Fruit fly (Drosophila melanogaster) whole organism, larva: ENCODE results near the gene ZAP3.

Experiments used
- noc ChIP-seq: fragments of 200-800 bp; sonication (Bioruptor generic); optimal IDR thresholded peaks from 3 replicates; lab custom pipeline; 2019; ENCODE audit warnings: missing biosample characterization, mild to moderate bottlenecking, missing genetic modification characterization, moderate library complexity

The ZAP3 gene

DNA sequence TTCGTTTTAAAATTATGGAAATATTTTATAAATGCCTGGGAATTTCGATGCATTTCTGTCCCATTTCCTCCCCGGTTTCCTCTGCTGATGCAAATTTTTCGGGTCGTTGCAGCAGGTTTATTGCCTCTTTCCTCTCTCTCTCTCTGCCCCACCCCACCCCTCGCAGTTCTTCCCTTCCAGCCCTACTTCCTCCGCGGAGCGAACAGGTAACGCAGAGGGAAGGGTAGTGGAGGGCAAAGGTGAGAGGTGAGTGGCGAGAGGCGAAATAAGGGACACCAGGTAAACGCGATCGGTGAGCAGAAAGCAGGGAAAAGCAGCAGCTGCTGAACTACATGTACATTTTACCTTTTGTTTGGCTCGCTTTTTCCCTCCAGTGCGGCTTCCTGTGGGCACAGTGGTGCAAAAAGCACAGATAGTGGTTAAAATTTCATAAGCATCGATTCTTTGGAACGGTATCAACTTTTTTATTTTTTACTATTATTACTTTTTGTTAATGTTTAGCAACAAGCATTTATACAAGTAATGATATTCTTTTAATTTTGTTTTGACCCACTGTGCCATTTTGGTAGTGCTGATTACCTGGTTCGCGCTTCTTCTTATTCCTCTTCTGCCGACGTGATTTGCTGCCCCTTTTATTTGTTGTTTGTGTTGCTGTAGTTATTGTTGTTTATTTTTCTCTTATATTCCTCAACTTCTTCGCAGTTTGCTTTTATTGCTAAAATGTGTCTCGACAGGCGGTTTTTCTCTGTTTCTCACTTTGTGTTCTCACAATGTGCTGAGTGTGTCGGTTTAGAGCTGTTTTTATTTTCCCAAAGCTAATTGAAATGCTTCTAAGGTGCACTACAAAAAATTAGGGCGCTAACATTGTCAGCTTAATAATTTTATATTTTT is 6.0 kb upstream of the ZAP3 start:
- TF ChIP-seq noc (tag; lab: Kevin White, UChicago), result peak; percentile 31

DNA sequence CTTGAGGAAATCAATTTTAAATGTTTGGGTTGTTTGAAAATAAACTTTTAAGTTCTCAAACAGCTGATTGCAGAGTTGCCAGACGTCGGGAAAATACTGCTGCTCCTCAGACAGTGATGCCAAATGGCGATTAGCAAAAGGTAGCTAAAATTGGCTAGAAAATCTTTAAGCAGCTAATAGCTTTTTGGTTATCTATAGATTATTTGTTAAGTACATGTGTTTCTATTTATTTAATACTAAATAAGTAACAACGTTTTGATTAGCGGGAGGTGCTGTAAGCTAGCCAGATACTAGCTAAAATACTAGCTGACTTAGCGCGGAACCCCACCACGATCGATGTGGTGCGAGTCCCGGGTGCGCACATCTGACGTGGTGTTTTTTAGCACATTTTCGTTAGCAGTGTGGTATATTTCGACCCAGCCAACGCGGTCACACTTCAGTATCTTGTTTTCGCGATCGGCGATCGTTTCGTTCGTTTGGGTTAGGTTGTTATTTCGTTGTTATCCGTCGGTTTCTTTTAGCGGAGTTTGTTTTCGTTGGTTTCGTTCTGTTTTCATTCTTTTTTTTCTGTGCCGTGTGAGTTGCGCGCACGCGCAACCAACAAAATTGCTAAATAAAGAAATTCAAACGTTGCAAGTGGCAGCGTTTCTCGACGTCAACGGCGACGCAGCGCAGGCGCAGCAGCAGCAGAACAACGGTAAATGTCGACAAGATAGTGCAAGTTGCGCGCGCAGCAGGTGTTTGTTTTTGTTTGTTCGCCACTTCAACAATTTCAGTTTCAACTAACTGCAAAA is 4.0 kb upstream of the ZAP3 start, which contains the start of the genes Naxe and RhoU:
Gene Naxe (minus strand): TSS at position 77 of the 794 bp plus-strand sequence.
Gene RhoU (plus strand): TSS at position 433 of the 794 bp plus-strand sequence.
- no peak for TF ChIP-seq noc (tag; lab: Kevin White, UChicago)

DNA sequence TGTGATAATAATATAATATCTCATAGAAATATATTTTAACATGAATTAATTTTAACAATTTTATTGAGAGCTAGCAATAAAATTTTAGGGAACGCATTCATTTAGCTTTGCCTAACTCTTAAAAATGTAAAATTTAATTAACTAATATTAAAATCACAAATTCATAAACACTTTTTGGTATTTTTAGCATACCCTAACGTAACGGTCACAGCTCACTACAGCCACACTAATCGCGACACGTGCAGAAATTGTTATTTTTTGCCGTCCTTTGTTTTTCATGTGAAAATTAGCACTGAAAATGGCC is 610 bp upstream of the ZAP3 start, which contains the start of gene CG2972:
Gene CG2972 (plus strand): TSS at position 205 of the 304 bp plus-strand sequence.
- TF ChIP-seq noc (tag; lab: Kevin White, UChicago), result no peak

DNA sequence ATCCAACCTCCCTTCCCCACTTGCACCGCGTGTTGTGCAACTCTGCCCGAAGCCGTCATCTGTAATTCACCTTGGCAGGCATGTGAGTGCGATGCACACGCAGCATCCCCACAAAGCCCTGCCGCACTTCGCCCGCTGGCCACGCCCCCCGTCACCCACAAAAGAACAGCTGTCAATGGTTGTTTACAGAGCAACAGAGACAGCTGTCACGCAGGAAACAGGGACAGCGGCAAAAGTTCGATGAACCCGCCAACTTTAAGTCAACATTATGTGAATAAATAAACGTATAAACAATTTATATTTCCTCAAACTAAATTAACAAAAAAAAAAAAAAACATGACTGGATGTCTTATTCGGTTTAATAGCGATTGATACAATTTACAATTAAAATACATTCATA is 10.8 kb downstream of the ZAP3 start:
- TF ChIP-seq noc (tag; lab: Kevin White, UChicago), result no peak

DNA sequence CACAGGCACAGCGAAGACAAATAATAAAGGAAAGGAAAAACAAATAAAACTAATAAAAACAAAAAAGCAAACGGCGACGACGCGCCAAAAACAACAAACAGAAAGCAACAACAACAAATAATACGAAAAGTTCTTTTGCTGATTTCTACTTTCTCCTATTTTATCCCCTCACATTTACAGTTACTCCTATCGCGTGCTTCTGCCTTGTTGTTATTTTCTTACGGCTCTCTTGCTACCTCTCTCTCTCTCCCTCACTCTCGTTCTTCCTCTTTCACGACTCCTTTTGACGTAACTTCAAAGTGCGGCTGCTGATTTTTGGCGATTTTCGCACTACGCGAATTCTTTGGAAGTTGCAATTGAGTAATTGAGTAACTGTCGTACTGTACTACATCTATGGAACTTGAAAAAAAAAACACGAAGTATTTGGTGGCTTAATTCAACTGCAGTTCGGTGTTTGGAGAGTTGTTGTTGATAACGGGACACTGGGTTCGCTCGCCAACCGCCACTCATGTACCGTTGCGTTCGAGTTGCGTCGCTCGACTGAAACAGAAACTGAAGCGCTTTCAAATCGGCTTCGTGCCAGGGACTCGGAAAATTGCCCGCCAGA is 11.9 kb downstream of the ZAP3 start, which contains the start of gene CG15312:
Gene CG15312 (minus strand): TSS at position 544 of the 607 bp plus-strand sequence.
- TF ChIP-seq noc (tag; lab: Kevin White, UChicago), result no peak

DNA sequence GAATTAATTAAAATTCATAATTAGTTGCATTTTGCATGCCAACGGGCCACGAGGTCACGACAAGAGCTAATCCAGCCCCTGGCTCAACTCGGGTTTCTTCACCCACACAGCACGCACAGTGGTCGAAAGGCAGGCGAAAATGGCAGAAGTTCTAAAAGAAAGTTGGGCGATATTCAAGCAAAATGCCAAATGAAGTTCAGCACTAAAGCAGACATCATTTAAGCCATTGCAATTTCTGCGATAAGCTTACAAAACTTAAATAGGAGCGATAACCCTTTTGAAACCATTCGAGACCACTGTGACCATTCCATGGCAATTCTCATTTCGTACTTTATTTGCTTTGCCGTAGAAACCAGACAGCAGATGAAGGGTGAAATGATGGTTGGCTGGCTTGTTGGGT is 14.8 kb downstream of the ZAP3 start:
- no peak for TF ChIP-seq noc (tag; lab: Kevin White, UChicago)

DNA sequence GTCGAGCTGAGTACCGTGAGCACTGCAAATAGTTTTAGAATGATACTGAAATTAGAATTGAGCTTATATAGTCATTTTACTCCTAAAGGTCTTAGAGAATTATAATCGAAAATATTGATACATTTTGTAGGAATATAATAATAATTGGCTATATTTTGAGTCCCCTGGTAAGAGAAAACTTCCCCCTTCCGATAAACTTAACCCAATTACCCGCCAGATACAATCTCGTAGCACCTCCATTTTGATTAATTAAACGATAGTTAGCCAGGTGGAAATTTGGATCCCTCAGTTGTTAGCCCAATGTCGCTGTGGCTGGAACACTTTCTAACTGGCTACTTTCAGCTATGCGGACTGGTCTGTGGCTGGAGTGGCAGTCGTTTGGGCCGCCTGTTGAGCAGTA is 21.0 kb downstream of the ZAP3 start, which contains the start of gene Gr9a:
Gene Gr9a (plus strand): TSS at position 301 of the 400 bp plus-strand sequence.
- TF ChIP-seq noc (tag; lab: Kevin White, UChicago), result no peak

DNA sequence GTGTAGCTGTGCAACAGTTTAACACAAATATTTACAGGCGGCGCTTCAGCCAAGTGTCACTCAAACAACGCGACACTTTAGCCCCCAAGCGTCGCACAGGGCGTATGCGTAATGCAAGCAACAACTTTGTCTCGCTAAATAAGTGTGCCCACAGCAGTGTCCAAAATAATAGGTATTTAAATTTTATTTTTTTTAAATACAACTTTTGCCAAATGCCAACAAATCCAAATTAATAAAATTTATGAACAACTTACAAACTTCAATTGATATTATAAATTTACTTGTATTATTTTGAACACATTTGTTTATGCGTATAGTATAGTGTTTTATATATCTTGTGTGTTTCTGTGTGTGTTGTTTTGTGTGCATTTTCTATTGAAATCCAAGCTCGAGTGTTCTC is 24.3 kb downstream of the ZAP3 start:
- TF ChIP-seq noc (tag; lab: Kevin White, UChicago), result no peak

DNA sequence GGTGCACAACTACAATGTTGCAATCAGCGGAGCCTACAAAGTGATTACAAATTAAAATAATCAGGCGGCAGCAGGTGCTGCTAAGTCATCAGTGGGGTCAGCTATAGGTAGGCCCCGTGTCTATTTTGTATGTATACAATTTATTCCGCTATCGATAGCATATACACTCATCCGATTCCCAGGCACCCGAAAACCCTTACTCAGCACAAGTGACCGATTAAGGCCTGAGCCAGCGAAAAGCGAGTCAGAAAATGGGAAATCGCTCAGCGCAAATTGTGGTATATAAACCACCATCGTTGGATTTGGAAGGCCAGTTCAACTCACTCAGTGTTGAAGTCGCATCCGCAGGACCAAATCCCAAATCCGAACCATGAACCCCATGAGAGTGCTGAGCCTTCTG is 28.7 kb downstream of the ZAP3 start, which contains the start of gene Yp1:
Gene Yp1 (plus strand): TSS at position 265 of the 400 bp plus-strand sequence.
- no peak for TF ChIP-seq noc (tag; lab: Kevin White, UChicago)

DNA sequence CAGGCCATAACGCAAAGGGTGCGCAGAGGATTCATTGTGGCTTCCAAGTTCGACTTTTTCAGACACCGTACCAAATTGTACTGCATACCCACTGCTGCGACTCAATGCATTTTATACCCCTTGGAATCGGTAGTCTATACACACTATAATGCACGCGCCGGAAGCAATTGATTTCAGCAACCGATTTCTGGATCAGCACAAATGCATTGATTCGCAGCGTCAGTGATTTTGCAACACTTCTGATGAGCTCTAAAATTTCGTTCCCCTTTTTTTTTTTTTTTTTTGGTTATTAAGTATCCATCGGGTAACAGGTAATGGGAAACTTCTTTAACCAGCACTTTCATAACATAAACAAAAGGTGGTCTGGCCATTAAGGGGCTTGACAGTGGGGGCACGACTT is 29.7 kb downstream of the ZAP3 start, which contains the start of gene Yp2:
Gene Yp2 (minus strand): TSS at position 88 of the 400 bp plus-strand sequence.
- no peak for TF ChIP-seq noc (tag; lab: Kevin White, UChicago)

DNA sequence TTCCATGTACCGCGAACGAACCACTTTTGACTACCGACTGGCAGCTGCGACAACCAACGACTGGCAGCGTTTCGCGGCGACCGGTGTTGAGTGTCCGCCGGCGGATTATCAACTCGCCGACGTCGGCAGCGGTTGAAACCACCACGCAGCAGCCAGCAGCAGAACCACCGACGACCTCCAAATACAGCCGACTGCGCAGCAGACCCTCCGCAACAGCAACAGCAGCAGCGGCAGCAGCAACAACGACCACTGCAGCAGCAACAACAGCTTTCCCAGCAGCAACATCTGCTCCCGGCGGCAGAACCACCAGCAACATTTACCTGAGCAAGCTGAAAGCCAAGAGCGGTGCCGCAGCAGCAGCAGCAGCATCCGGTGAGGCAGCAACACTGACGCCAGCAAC is 34.3 kb downstream of the ZAP3 start:
- no peak for TF ChIP-seq noc (tag; lab: Kevin White, UChicago)

DNA sequence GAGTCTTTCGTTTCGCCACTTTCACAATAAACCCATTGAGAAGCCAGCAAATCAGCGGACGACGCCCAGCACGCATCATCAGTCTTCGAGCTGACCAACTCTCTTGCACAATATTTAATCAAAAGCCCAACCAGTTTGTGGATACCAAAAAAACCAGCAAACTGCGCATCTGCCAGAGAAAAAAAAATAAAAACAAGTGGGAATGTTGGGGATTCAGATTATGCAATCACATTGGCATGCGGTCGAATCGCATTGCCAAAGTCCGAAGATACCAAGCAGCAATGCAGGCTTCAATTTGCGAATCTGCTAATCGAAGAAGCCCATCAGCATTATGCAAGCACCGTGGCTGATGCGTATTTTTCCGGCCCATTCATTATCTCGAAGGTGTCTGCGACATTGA is 35.5 kb downstream of the ZAP3 start:
- TF ChIP-seq noc (tag; lab: Kevin White, UChicago), result no peak

DNA sequence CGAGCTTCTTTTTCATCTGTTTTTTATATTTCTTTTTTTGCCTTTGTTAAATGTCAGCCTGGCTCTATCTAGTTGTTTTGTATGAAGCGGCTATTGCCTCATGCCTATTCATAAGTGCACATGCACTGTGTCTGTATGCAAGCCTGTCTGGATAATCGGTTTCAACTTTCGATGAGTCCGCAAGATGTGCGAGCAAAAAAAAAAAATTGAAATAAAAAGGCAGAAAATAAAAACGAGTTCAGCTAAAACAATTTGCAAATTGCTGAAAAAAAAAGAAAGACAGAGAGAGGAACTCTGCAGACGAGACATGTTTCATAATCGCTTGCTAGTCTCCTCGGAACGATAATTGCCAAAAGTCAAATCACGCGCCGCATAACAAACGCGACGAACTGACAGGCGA is 36.5 kb downstream of the ZAP3 start:
- no peak for TF ChIP-seq noc (tag; lab: Kevin White, UChicago)

DNA sequence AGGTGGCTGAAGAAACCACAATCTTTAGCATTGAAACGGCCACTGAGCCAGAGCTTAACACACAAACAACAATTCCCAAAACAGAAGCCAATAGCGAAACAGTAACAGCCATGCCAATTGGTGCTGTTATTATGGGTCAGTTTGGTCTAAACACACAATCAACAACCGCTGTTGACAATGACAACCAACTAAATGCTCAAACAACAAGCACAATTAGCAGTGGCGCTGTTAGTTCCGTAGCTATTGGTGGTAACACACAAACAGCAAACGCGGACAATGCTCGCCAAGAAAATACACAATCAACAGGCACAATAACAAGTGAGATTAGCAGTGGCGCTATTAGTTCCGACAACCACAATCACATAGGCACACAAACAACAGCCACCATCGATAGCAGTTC is 38.4 kb downstream of the ZAP3 start:
- TF ChIP-seq noc (tag; lab: Kevin White, UChicago), result no peak

DNA sequence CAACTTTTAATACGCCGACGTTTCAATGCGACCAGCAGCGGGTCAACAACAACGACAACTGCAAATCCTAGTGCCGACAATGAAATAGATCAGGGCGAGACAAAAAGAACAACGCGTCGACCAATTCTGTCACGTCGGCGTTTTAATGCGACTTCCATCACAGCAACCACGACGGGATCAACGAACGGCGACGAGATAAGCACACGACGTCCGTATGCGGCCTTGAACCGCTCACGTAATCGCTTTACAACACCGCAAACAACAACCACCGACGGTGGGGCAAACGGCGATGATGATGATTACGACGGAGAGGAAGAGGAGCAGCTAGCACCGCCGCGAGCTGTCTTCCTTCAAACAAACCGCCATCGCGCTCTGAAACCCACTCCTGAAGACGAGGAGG is 42.8 kb downstream of the ZAP3 start:
- no peak for TF ChIP-seq noc (tag; lab: Kevin White, UChicago)

DNA sequence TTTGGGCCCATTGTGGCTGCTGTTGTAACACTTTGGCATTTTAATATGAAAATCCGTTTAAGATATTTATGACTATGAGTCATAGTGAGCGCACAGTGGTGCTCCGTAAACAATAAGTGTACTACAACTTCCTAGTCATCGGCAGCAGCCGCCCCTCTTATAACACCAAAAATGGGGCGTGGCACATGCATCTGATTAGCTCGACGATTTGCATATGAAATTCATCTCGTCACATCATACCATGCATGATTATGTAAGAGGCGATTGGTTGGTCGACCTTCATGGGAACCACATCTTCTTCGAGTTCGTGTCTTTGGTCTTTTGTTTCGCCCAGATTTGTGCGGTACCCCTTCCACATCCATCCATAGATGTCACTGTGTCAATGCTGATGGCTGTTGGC is 52.6 kb downstream of the ZAP3 start:
- no peak for TF ChIP-seq noc (tag; lab: Kevin White, UChicago)
